Worm (Caenorhabditis elegans) whole organism, L4/young adult: ENCODE data around the gene srbc-84.

Experiments used
- W03F9.2 ChIP-seq: fragments of 150-350 bp; optimal IDR thresholded peaks from 2 replicates; lab custom pipeline; 2014; ENCODE audit warnings: missing biosample characterization, missing genetic modification characterization
- dao-5 ChIP-seq: sonication (generic microtip); optimal IDR thresholded peaks from 2 replicates; lab custom pipeline; 2016; ENCODE audit warnings: missing genotype, missing genetic modification characterization, moderate library complexity, missing compliant biosample characterization

- TF ChIP-seq dao-5 (tag; lab: Kevin White, UChicago): no peak
- no peak for TF ChIP-seq W03F9.2 (tag; lab: Kevin White, UChicago)
These were observed 27.6 kb upstream of the srbc-84 start, which contains the start of gene T13F3.6 for ce11 chrV:16271121-16271520.
